Worm (Caenorhabditis elegans) whole organism, L4 larva: ENCODE results near the gene pmk-3.

Experiments used
- R02D3.7 ChIP-seq: fragments of 150-350 bp; sonication (generic microtip); optimal IDR thresholded peaks from 3 replicates; lab custom pipeline; 2014; ENCODE audit warnings: missing biosample characterization, missing genetic modification characterization
- Y5F2A.4 ChIP-seq: fragments of 200-800 bp; sonication (Bioruptor generic); optimal IDR thresholded peaks from 2 replicates; lab custom pipeline; 2018; ENCODE audit warnings: mild to moderate bottlenecking, missing genetic modification characterization, missing compliant biosample characterization
- Y75B8A.6 ChIP-seq: fragments of 200-800 bp; sonication (Bioruptor generic); IDR thresholded peaks from 2 replicates; pipeline ENCODE4 v1.3.6; 2022; ENCODE audit warnings: missing genetic modification reagents, missing genetic modification characterization, missing compliant biosample characterization
- ZK337.2 ChIP-seq: fragments of 200-800 bp; sonication (Bioruptor generic); IDR thresholded peaks from 2 replicates; pipeline ENCODE4 v1.3.6; 2022; ENCODE audit warnings: missing genetic modification reagents, missing genetic modification characterization, missing compliant biosample characterization
- ZK546.5 ChIP-seq, 2 experiments: sonication (generic microtip); optimal IDR thresholded peaks; 2 replicates each; lab custom pipeline; 2017; ENCODE audit warnings: missing biosample characterization in 2 of 2, missing genetic modification characterization in 2 of 2
- aha-1 ChIP-seq: fragments of 150-350 bp; peaks from one replicate; lab custom pipeline; 2014; ENCODE audit warnings: missing biosample characterization, missing genetic modification characterization
- ama-1 ChIP-seq: fragments of 150-350 bp; optimal IDR thresholded peaks from 2 replicates; lab custom pipeline; 2014; ENCODE audit warnings: inconsistent platforms, mixed read lengths
- arid-1 ChIP-seq: fragments of 200-800 bp; sonication (Bioruptor generic); conservative IDR thresholded peaks from 2 replicates; pipeline ENCODE4 v1.3.6; 2022; ENCODE audit warnings: missing genetic modification reagents, missing genetic modification characterization, missing compliant biosample characterization
- ceh-20 ChIP-seq: fragments of 200-800 bp; sonication (Bioruptor generic); IDR thresholded peaks from 2 replicates; pipeline ENCODE4 v1.3.6; 2022; ENCODE audit warnings: missing genetic modification reagents, missing genetic modification characterization, missing compliant biosample characterization
- ceh-28 ChIP-seq: fragments of 150-350 bp; optimal IDR thresholded peaks from 2 replicates; lab custom pipeline; 2014; ENCODE audit warnings: missing biosample characterization, missing genetic modification reagents, missing genetic modification characterization
- ceh-32 ChIP-seq: sonication (generic microtip); optimal IDR thresholded peaks from 2 replicates; lab custom pipeline; 2016; ENCODE audit warnings: mild to moderate bottlenecking, missing genetic modification characterization, missing compliant biosample characterization; ENCODE audit not compliant: poor library complexity
- ceh-44 ChIP-seq: fragments of 200-800 bp; sonication (Bioruptor generic); IDR thresholded peaks from 2 replicates; pipeline ENCODE4 v1.3.6; 2022; ENCODE audit warnings: missing genetic modification reagents, missing genetic modification characterization, missing compliant biosample characterization
- ceh-62 ChIP-seq: sonication (generic microtip); optimal IDR thresholded peaks from 2 replicates; lab custom pipeline; 2017; ENCODE audit warnings: missing biosample characterization, missing genetic modification characterization
- cey-2 ChIP-seq: sonication (generic microtip); optimal IDR thresholded peaks from 3 replicates; lab custom pipeline; 2017; ENCODE audit warnings: missing genetic modification characterization, mild to moderate bottlenecking, missing compliant biosample characterization, antibody characterized with exemption, borderline replicate concordance; ENCODE audit not compliant: insufficient read depth
- daf-8 ChIP-seq: fragments of 200-800 bp; sonication (Bioruptor generic); IDR thresholded peaks from 2 replicates; pipeline ENCODE4 v1.3.6; 2022; ENCODE audit warnings: missing genetic modification characterization, missing compliant biosample characterization
- dmd-6 ChIP-seq: fragments of 200-800 bp; sonication (Bioruptor generic); IDR thresholded peaks from 2 replicates; pipeline ENCODE4 v1.3.6; 2022; ENCODE audit warnings: missing genetic modification reagents, missing genetic modification characterization, missing compliant biosample characterization
- dmd-9 ChIP-seq: fragments of 200-800 bp; sonication (Bioruptor generic); IDR thresholded peaks from 2 replicates; pipeline ENCODE4 v1.3.6; 2022; ENCODE audit warnings: missing genetic modification reagents, missing genetic modification characterization, missing compliant biosample characterization
- dpl-1 ChIP-seq: fragments of 150-350 bp; optimal IDR thresholded peaks from 2 replicates; lab custom pipeline; 2014; ENCODE audit warnings: missing biosample characterization, missing genetic modification reagents, missing genetic modification characterization
- duxl-1 ChIP-seq: sonication (generic microtip); optimal IDR thresholded peaks from 2 replicates; lab custom pipeline; 2016; ENCODE audit warnings: mild to moderate bottlenecking, missing genetic modification characterization, moderate library complexity, missing compliant biosample characterization; ENCODE audit not compliant: poor library complexity
- dve-1 ChIP-seq: sonication (generic microtip); optimal IDR thresholded peaks from 2 replicates; lab custom pipeline; 2017; ENCODE audit warnings: antibody characterized with exemption, mild to moderate bottlenecking, missing genetic modification characterization, missing compliant biosample characterization; ENCODE audit not compliant: insufficient read depth
- egl-43 ChIP-seq: fragments of 200-800 bp; sonication (Bioruptor generic); IDR thresholded peaks from 2 replicates; pipeline ENCODE4 v1.3.6; 2022; ENCODE audit warnings: missing genetic modification reagents, missing genetic modification characterization, missing compliant biosample characterization
- fkh-10 ChIP-seq: fragments of 150-350 bp; optimal IDR thresholded peaks from 2 replicates; lab custom pipeline; 2014; ENCODE audit warnings: missing biosample characterization, missing genetic modification reagents, missing genetic modification characterization
- gei-8 ChIP-seq: fragments of 200-800 bp; sonication (Bioruptor generic); optimal IDR thresholded peaks from 2 replicates; lab custom pipeline; 2018; ENCODE audit warnings: mild to moderate bottlenecking, missing genetic modification characterization, missing compliant biosample characterization
- hif-1 ChIP-seq, 2 experiments: sonication (generic microtip); optimal IDR thresholded peaks; 2 replicates each; lab custom pipeline; 2016 to 2017; ENCODE audit warnings: missing compliant biosample characterization in 2 of 2, missing genetic modification characterization in 2 of 2, missing genetic modification reagents in 2 of 2, missing genotype in 2 of 2, mild to moderate bottlenecking in 1 of 2
- hlh-11 ChIP-seq: fragments of 200-800 bp; sonication (Bioruptor generic); optimal IDR thresholded peaks from 2 replicates; lab custom pipeline; 2018; ENCODE audit warnings: mild to moderate bottlenecking, missing genetic modification characterization, missing compliant biosample characterization
- hmg-1.1 ChIP-seq: fragments of 200-800 bp; sonication (Bioruptor generic); IDR thresholded peaks from 2 replicates; pipeline ENCODE4 v1.3.6; 2022; ENCODE audit warnings: missing genetic modification reagents, missing genetic modification characterization, missing compliant biosample characterization
- jun-1 ChIP-seq: fragments of 150-350 bp; optimal IDR thresholded peaks from 2 replicates; lab custom pipeline; 2014; ENCODE audit warnings: missing biosample characterization, missing genetic modification reagents, missing genetic modification characterization
- lin-13 ChIP-seq: fragments of 150-350 bp; optimal IDR thresholded peaks from 2 replicates; lab custom pipeline; 2014; ENCODE audit warnings: missing biosample characterization, missing genetic modification reagents, missing genetic modification characterization
- lin-15B ChIP-seq: fragments of 150-350 bp; sonication (generic microtip); optimal IDR thresholded peaks from 3 replicates; lab custom pipeline; 2014; ENCODE audit warnings: missing biosample characterization, missing genetic modification characterization
- lin-29 ChIP-seq: fragments of 200-800 bp; sonication (Bioruptor generic); IDR thresholded peaks from 2 replicates; pipeline ENCODE4 v1.3.6; 2022; ENCODE audit warnings: missing genetic modification reagents, missing genetic modification characterization, missing compliant biosample characterization
- madf-9 ChIP-seq: fragments of 200-800 bp; sonication (Bioruptor generic); conservative IDR thresholded peaks from 2 replicates; pipeline ENCODE4 v1.3.6; 2022; ENCODE audit warnings: missing genetic modification reagents, missing genetic modification characterization, missing compliant biosample characterization
- mdt-29 ChIP-seq: fragments of 200-800 bp; sonication (Bioruptor generic); IDR thresholded peaks from 2 replicates; pipeline ENCODE4 v1.3.6; 2022; ENCODE audit warnings: missing genetic modification reagents, missing genetic modification characterization, missing compliant biosample characterization
- mxl-2 ChIP-seq: fragments of 200-800 bp; sonication (Bioruptor generic); conservative IDR thresholded peaks from 2 replicates; pipeline ENCODE4 v1.3.6; 2022; ENCODE audit warnings: missing genetic modification reagents, missing genetic modification characterization, missing compliant biosample characterization
- nhr-102 ChIP-seq: sonication (generic microtip); optimal IDR thresholded peaks from 2 replicates; lab custom pipeline; 2016; ENCODE audit warnings: mild to moderate bottlenecking, missing genetic modification characterization, moderate library complexity, missing compliant biosample characterization
- nhr-11 ChIP-seq: fragments of 150-350 bp; optimal IDR thresholded peaks from 2 replicates; lab custom pipeline; 2014; ENCODE audit warnings: missing biosample characterization, missing genetic modification characterization
- nhr-28 ChIP-seq: fragments of 150-350 bp; optimal IDR thresholded peaks from 2 replicates; lab custom pipeline; 2014; ENCODE audit warnings: missing biosample characterization, missing genetic modification characterization
- nhr-42 ChIP-seq: fragments of 200-800 bp; sonication (Bioruptor generic); IDR thresholded peaks from 2 replicates; pipeline ENCODE4 v1.3.6; 2022; ENCODE audit warnings: missing genetic modification characterization, missing compliant biosample characterization
- nhr-48 ChIP-seq: sonication (generic microtip); optimal IDR thresholded peaks from 2 replicates; lab custom pipeline; 2016; ENCODE audit warnings: mild to moderate bottlenecking, missing genetic modification characterization, missing compliant biosample characterization
- nhr-6 ChIP-seq: fragments of 150-350 bp; optimal IDR thresholded peaks from 2 replicates; lab custom pipeline; 2014; ENCODE audit warnings: missing biosample characterization, missing genetic modification characterization
- nhr-76 ChIP-seq: fragments of 150-350 bp; optimal IDR thresholded peaks from 2 replicates; lab custom pipeline; 2014; ENCODE audit warnings: missing biosample characterization, missing genetic modification characterization
- nhr-77 ChIP-seq: fragments of 150-350 bp; optimal IDR thresholded peaks from 2 replicates; lab custom pipeline; 2014; ENCODE audit warnings: missing biosample characterization, missing genetic modification characterization
- rbr-2 ChIP-seq: sonication (generic microtip); optimal IDR thresholded peaks from 2 replicates; lab custom pipeline; 2016; ENCODE audit warnings: missing genotype, missing genetic modification characterization, missing compliant biosample characterization
- saeg-2 ChIP-seq: fragments of 200-800 bp; sonication (Bioruptor generic); IDR thresholded peaks from 2 replicates; pipeline ENCODE4 v1.3.6; 2022; ENCODE audit warnings: missing genetic modification reagents, missing genetic modification characterization, missing compliant biosample characterization
- set-16 ChIP-seq: fragments of 200-800 bp; sonication (Bioruptor generic); IDR thresholded peaks from 2 replicates; pipeline ENCODE4 v1.3.6; 2022; ENCODE audit warnings: missing genetic modification reagents, missing genetic modification characterization, missing compliant biosample characterization
- skn-1 ChIP-seq: fragments of 150-350 bp; optimal IDR thresholded peaks from 2 replicates; lab custom pipeline; 2014; ENCODE audit warnings: missing biosample characterization, missing genetic modification characterization
- tra-1 ChIP-seq: fragments of 200-800 bp; sonication (Bioruptor generic); IDR thresholded peaks from 2 replicates; pipeline ENCODE4 v1.3.6; 2022; ENCODE audit warnings: missing genetic modification reagents, missing genetic modification characterization, missing compliant biosample characterization
- unc-130 ChIP-seq: sonication (generic microtip); optimal IDR thresholded peaks from 2 replicates; lab custom pipeline; 2016; ENCODE audit warnings: missing genetic modification reagents, missing genetic modification characterization, missing compliant biosample characterization
- unc-62 ChIP-seq, 3 experiments: fragments of 150-350 bp in 1 of 3; sonication (generic microtip); optimal IDR thresholded peaks in 2 of 3; peaks in 1 of 3; 1 replicate in 1 of 3; 2 replicates in 2 of 3; lab custom pipeline; 2014 to 2017; ENCODE audit warnings: missing biosample characterization in 3 of 3, missing genetic modification characterization in 3 of 3, missing genetic modification reagents in 3 of 3, missing genotype in 1 of 3
- vab-7 ChIP-seq: fragments of 200-800 bp; sonication (Bioruptor generic); IDR thresholded peaks from 2 replicates; pipeline ENCODE4 v1.3.6; 2022; ENCODE audit warnings: missing genetic modification reagents, missing genetic modification characterization, missing compliant biosample characterization
- zfp-3 ChIP-seq: fragments of 200-800 bp; sonication (Bioruptor generic); conservative IDR thresholded peaks from 2 replicates; pipeline ENCODE4 v1.3.6; 2022; ENCODE audit warnings: missing genetic modification reagents, missing genetic modification characterization, missing compliant biosample characterization
- ztf-7 ChIP-seq: fragments of 150-350 bp; optimal IDR thresholded peaks from 2 replicates; lab custom pipeline; 2014; ENCODE audit warnings: missing biosample characterization, missing genetic modification characterization

pmk-3 gene

DNA sequence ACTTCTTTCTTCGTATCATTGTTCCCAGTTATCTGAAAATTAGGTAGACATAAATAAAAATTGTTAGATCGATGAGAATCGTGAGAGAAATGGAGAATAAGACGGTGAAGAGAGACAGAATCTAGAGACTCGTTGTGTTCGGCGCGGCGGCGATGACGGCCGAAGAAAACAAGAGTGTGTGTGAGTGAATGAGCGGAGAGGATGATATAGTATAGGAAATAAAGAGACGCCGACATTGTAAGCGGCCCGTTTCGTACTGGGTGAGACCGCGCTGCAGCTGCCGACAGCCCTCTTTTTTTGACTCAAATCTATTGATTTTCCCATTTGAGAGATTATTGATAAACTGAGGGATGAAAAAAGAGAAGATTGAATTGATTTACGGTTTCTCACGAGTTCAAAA lies 26.8 kb upstream of the pmk-3 start, which contains the start of gene Y42H9AR.4 (continued):
- TF ChIP-seq daf-8 (GFP tag; lab: Robert Waterston, UW) (no peak), saeg-2 (GFP tag; lab: Robert Waterston, UW) (no peak), ceh-44 (no peak), set-16 (GFP tag; lab: Robert Waterston, UW) (no peak), dmd-6 (no peak), ZK546.5 (tag; optimal IDR thresholded peaks at IDR 0.05; lab: Kevin White, UChicago) (no peak), ceh-62 (tag; lab: Kevin White, UChicago) (no peak), vab-7 (no peak), dve-1 (tag; lab: Kevin White, UChicago) (peak; percentile 34), ZK337.2 (no peak), nhr-102 (tag; lab: Kevin White, UChicago) (no peak), dpl-1 (no peak), fkh-10 (GFP tag; lab: Kevin White, UChicago) (no peak), ama-1 (lab: Kevin White, UChicago) (no peak), hif-1 (tag; optimal IDR thresholded peaks at IDR 0.05; lab: Kevin White, UChicago) (no peak), dmd-9 (GFP tag; lab: Robert Waterston, UW) (no peak), nhr-48 (tag; lab: Kevin White, UChicago) (peak; percentile 45), nhr-76 (no peak), lin-29 (no peak), nhr-77 (peak; percentile 3), zfp-3 (GFP tag; lab: Robert Waterston, UW) (no peak), Y5F2A.4 (GFP tag; lab: Kevin White, UChicago) (no peak), unc-62 (GFP tag; optimal IDR thresholded peaks at IDR 0.05 in 1 of 2; lab: Kevin White, UChicago) (peak in 1 of 2 experiments; percentile 66), unc-62 (tag; optimal IDR thresholded peaks at IDR 0.05; lab: Kevin White, UChicago) (no peak), hmg-1.1 (GFP tag; lab: Robert Waterston, UW) (peak; percentile 60; the same call in 1 of the 2 replicates), ztf-7 (tag; lab: Kevin White, UChicago) (no peak), mxl-2 (GFP tag; lab: Robert Waterston, UW) (no peak), duxl-1 (tag; lab: Kevin White, UChicago) (no peak), cey-2 (tag; lab: Kevin White, UChicago) (no peak), madf-9 (GFP tag; lab: Robert Waterston, UW) (0 out of 2 replicates have a peak, but pooled peaks have one; percentile 8), Y75B8A.6 (GFP tag; lab: Robert Waterston, UW) (no peak), lin-15B (no peak), ceh-20 (no peak), tra-1 (GFP tag; lab: Robert Waterston, UW) (no peak), arid-1 (GFP tag; lab: Robert Waterston, UW) (0 out of 2 replicates have a peak, but pooled peaks have one; percentile 4), gei-8 (GFP tag; lab: Kevin White, UChicago) (no peak), hlh-11 (tag; lab: Kevin White, UChicago) (peak; percentile 70), aha-1 (tag; lab: Kevin White, UChicago) (no peak), mdt-29 (no peak), lin-13 (GFP tag; lab: Kevin White, UChicago) (no peak), nhr-42 (GFP tag; lab: Robert Waterston, UW) (no peak), unc-130 (GFP tag; lab: Kevin White, UChicago) (no peak), R02D3.7 (tag; lab: Kevin White, UChicago) (no peak), ceh-32 (tag; lab: Kevin White, UChicago) (no peak), jun-1 (tag; lab: Kevin White, UChicago) (no peak), rbr-2 (tag; lab: Kevin White, UChicago) (peak; percentile 29), nhr-11 (tag; lab: Kevin White, UChicago) (no peak), nhr-28 (peak; percentile 53), nhr-6 (tag; lab: Kevin White, UChicago) (peak; percentile 5), egl-43 (GFP tag; lab: Robert Waterston, UW) (no peak), skn-1 (tag; lab: Kevin White, UChicago) (no peak), ceh-28 (no peak)
